Worm (Caenorhabditis elegans): Measurements from ENCODE around the gene T20B12.4.

DNA sequence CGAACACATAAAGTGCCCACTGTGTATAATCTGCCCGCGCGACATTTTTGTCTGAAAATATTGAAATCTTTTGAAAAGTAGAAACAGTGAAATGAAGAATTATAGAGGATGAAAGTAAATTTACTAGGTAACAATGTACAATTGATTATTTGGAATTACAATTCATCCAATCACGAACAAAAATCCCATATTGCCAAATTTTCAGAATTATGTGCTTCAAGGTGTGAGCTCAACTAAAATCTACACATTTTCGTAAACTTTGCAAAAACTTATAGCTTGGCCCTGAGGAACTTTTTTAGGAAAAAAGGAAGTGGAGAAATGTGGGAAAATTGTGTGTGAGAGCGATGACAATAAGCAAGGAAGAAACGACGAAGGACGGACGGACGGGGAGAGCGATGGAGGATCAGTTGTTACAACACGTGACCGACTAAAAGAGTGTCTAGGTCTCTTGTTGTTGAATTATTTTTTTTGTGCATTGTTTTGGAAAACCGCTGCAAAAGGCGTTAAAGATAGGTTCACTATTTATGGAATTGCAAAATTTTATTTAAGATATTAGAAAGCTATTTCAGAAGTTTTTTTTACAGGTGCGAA lies 7.3 kb downstream of the T20B12.4 start, which contains the start of gene mml-1:
- TF ChIP-seq F37B4.10 (GFP tag; IDR thresholded peaks at IDR 0.05) (no peak), tlf-1 (GFP tag; optimal IDR thresholded peaks at IDR 0.05) (no peak)

All from whole organism, young adult.